Worm (Caenorhabditis elegans) whole organism, L3 larva: ENCODE data around the gene sma-1.

ENCODE experiments used
- R02D3.7 ChIP-seq: fragments of 150-350 bp; optimal IDR thresholded peaks from 2 replicates; lab custom pipeline; 2014; ENCODE audit warnings: missing biosample characterization, missing genetic modification characterization
- ZK546.5 ChIP-seq: sonication (generic microtip); optimal IDR thresholded peaks from 2 replicates; lab custom pipeline; 2017; ENCODE audit warnings: missing biosample characterization, missing genetic modification characterization
- aly-2 ChIP-seq: fragments of 150-350 bp; optimal IDR thresholded peaks from 2 replicates; lab custom pipeline; 2014; ENCODE audit warnings: missing biosample characterization, missing genetic modification characterization
- ama-1 ChIP-seq: fragments of 150-350 bp; optimal IDR thresholded peaks from 2 replicates; lab custom pipeline; 2018
- ceh-16 ChIP-seq: sonication (generic microtip); optimal IDR thresholded peaks from 2 replicates; lab custom pipeline; 2017; ENCODE audit warnings: missing biosample characterization, missing genetic modification characterization
- ceh-28 ChIP-seq: fragments of 150-350 bp; optimal IDR thresholded peaks from 2 replicates; lab custom pipeline; 2014; ENCODE audit warnings: missing biosample characterization, missing genetic modification reagents, missing genetic modification characterization
- ceh-82 ChIP-seq: fragments of 150-350 bp; optimal IDR thresholded peaks from 2 replicates; lab custom pipeline; 2014; ENCODE audit warnings: missing biosample characterization, missing genetic modification characterization
- ceh-9 ChIP-seq: sonication (generic microtip); optimal IDR thresholded peaks from 2 replicates; lab custom pipeline; 2018; ENCODE audit warnings: missing biosample characterization, missing genetic modification characterization
- daf-12 ChIP-seq: fragments of 150-350 bp; optimal IDR thresholded peaks from 2 replicates; lab custom pipeline; 2014; ENCODE audit warnings: missing biosample characterization, missing genetic modification reagents, missing genetic modification characterization
- egl-27 ChIP-seq: sonication (generic microtip); optimal IDR thresholded peaks from 4 replicates; lab custom pipeline; 2017; ENCODE audit warnings: missing biosample characterization, missing genetic modification reagents, missing genetic modification characterization
- elt-1 ChIP-seq: fragments of 150-350 bp; optimal IDR thresholded peaks from 2 replicates; lab custom pipeline; 2014; ENCODE audit warnings: missing biosample characterization, missing genetic modification characterization
- elt-2 ChIP-seq: sonication (generic microtip); optimal IDR thresholded peaks from 2 replicates; lab custom pipeline; 2016; ENCODE audit warnings: missing genetic modification reagents, mild to moderate bottlenecking, missing genetic modification characterization, missing compliant biosample characterization
- elt-3 ChIP-seq, 3 experiments: fragments of 150-350 bp in 1 of 3; sonication (generic microtip) in 2 of 3; optimal IDR thresholded peaks; 2 replicates in 2 of 3; 4 replicates in 1 of 3; lab custom pipeline; 2014 to 2017; ENCODE audit warnings: missing biosample characterization in 3 of 3, missing genetic modification characterization in 3 of 3
- eor-1 ChIP-seq, 2 experiments: fragments of 150-350 bp; optimal IDR thresholded peaks; 2 replicates each; lab custom pipeline; 2014 to 2018; ENCODE audit warnings: missing biosample characterization in 2 of 2, missing genetic modification characterization in 2 of 2
- fkh-10 ChIP-seq: sonication (generic microtip); optimal IDR thresholded peaks from 2 replicates; lab custom pipeline; 2017; ENCODE audit warnings: missing biosample characterization, missing genetic modification reagents, missing genetic modification characterization
- fkh-2 ChIP-seq: fragments of 150-350 bp; optimal IDR thresholded peaks from 2 replicates; lab custom pipeline; 2014; ENCODE audit warnings: missing biosample characterization, missing genetic modification reagents, missing genetic modification characterization
- fos-1 ChIP-seq: fragments of 150-350 bp; optimal IDR thresholded peaks from 2 replicates; lab custom pipeline; 2014; ENCODE audit warnings: missing biosample characterization, missing genetic modification characterization
- hmg-11 ChIP-seq: sonication (generic microtip); optimal IDR thresholded peaks from 2 replicates; lab custom pipeline; 2016; ENCODE audit warnings: missing genetic modification characterization, missing compliant biosample characterization
- jun-1 ChIP-seq: fragments of 150-350 bp; optimal IDR thresholded peaks from 2 replicates; lab custom pipeline; 2014; ENCODE audit warnings: missing biosample characterization, missing genetic modification reagents, missing genetic modification characterization
- lin-15B ChIP-seq: fragments of 150-350 bp; optimal IDR thresholded peaks from 2 replicates; lab custom pipeline; 2014; ENCODE audit warnings: missing biosample characterization, missing genetic modification characterization
- lin-39 ChIP-seq: fragments of 150-350 bp; optimal IDR thresholded peaks from 2 replicates; lab custom pipeline; 2018; ENCODE audit warnings: missing biosample characterization, missing genetic modification reagents, missing genetic modification characterization
- lsy-12 ChIP-seq: sonication (generic microtip); optimal IDR thresholded peaks from 2 replicates; lab custom pipeline; 2016; ENCODE audit warnings: mild to moderate bottlenecking, missing genetic modification characterization, missing compliant biosample characterization
- mml-1 ChIP-seq: fragments of 150-350 bp; sonication (generic microtip); optimal IDR thresholded peaks from 3 replicates; lab custom pipeline; 2014; ENCODE audit warnings: missing biosample characterization, missing genetic modification characterization
- nfya-1 ChIP-seq: sonication (generic microtip); optimal IDR thresholded peaks from 2 replicates; lab custom pipeline; 2017; ENCODE audit warnings: missing genetic modification characterization, mild to moderate bottlenecking, missing compliant biosample characterization, antibody characterized with exemption, moderate library complexity; ENCODE audit not compliant: insufficient read depth
- nhr-11 ChIP-seq: fragments of 150-350 bp; optimal IDR thresholded peaks from 2 replicates; lab custom pipeline; 2014; ENCODE audit warnings: missing biosample characterization, missing genetic modification characterization
- nhr-12 ChIP-seq: fragments of 150-350 bp; optimal IDR thresholded peaks from 2 replicates; lab custom pipeline; 2014; ENCODE audit warnings: missing biosample characterization, missing genetic modification characterization
- nhr-23 ChIP-seq: fragments of 150-350 bp; optimal IDR thresholded peaks from 2 replicates; lab custom pipeline; 2014; ENCODE audit warnings: missing biosample characterization, missing genetic modification reagents, missing genetic modification characterization
- nhr-237 ChIP-seq: fragments of 150-350 bp; optimal IDR thresholded peaks from 2 replicates; lab custom pipeline; 2014; ENCODE audit warnings: missing biosample characterization, missing genetic modification characterization
- nhr-25 ChIP-seq: sonication (generic microtip); optimal IDR thresholded peaks from 2 replicates; lab custom pipeline; 2017; ENCODE audit warnings: missing biosample characterization, missing genetic modification characterization
- nhr-43 ChIP-seq: sonication (generic microtip); optimal IDR thresholded peaks from 2 replicates; lab custom pipeline; 2016; ENCODE audit warnings: mild to moderate bottlenecking, missing genetic modification characterization, missing compliant biosample characterization; ENCODE audit not compliant: poor library complexity, severe bottlenecking
- nhr-67 ChIP-seq: fragments of 150-350 bp; optimal IDR thresholded peaks from 2 replicates; lab custom pipeline; 2014; ENCODE audit warnings: missing biosample characterization, missing genetic modification characterization
- nhr-76 ChIP-seq: fragments of 150-350 bp; sonication (generic microtip); optimal IDR thresholded peaks from 5 replicates; lab custom pipeline; 2014; ENCODE audit warnings: missing biosample characterization, missing genetic modification characterization
- nhr-77 ChIP-seq: fragments of 150-350 bp; optimal IDR thresholded peaks from 2 replicates; lab custom pipeline; 2014; ENCODE audit warnings: missing biosample characterization, missing genetic modification characterization
- pha-4 ChIP-seq: fragments of 150-350 bp; optimal IDR thresholded peaks from 2 replicates; lab custom pipeline; 2014; ENCODE audit warnings: missing biosample characterization, missing genetic modification reagents, missing genetic modification characterization
- pqm-1 ChIP-seq: fragments of 150-350 bp; optimal IDR thresholded peaks from 2 replicates; lab custom pipeline; 2017; ENCODE audit warnings: missing biosample characterization, missing genetic modification characterization, inconsistent platforms
- sea-2 ChIP-seq: fragments of 150-350 bp; sonication (generic microtip); optimal IDR thresholded peaks from 4 replicates; lab custom pipeline; 2014; ENCODE audit warnings: missing biosample characterization, missing genetic modification reagents, missing genetic modification characterization
- snpc-4 ChIP-seq: fragments of 150-350 bp; optimal IDR thresholded peaks from 2 replicates; lab custom pipeline; 2014; ENCODE audit warnings: missing biosample characterization, missing genetic modification characterization
- unc-39 ChIP-seq: sonication (generic microtip); optimal IDR thresholded peaks from 4 replicates; lab custom pipeline; 2017; ENCODE audit warnings: missing biosample characterization, missing genetic modification characterization
- unc-62 ChIP-seq: fragments of 150-350 bp; sonication (generic microtip); optimal IDR thresholded peaks from 4 replicates; lab custom pipeline; 2014; ENCODE audit warnings: missing biosample characterization, missing genetic modification reagents, missing genetic modification characterization
- zag-1 ChIP-seq: fragments of 150-350 bp; optimal IDR thresholded peaks from 2 replicates; lab custom pipeline; 2014; ENCODE audit warnings: missing biosample characterization, missing genetic modification characterization
- ztf-11 ChIP-seq: fragments of 150-350 bp; optimal IDR thresholded peaks from 2 replicates; lab custom pipeline; 2014; ENCODE audit warnings: missing biosample characterization, missing genetic modification characterization
- ztf-4 ChIP-seq: fragments of 150-350 bp; optimal IDR thresholded peaks from 2 replicates; lab custom pipeline; 2014; ENCODE audit warnings: missing biosample characterization, missing genetic modification characterization

The sma-1 gene

DNA sequence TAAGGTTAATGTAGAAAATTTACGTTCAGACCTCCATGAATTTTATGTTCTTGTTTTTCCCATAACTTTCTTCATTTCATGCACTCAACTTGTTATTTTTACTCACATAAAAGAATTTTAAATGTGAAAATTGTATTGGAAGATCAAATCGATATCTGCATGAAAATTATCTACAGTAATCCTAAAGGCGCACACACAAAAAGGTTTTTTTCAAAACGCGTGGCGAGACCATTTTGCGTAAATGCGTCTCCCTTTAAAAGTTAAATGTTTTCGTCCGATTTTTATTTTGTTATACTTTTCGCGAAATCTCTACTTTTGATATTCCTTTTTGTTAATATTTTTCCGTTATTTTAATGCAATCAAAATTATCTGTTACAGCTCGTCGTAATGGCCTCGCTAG lies 17.9 kb downstream of the sma-1 start, which contains the start of gene R31.2:
R31.2 (plus strand) TSS at position 388 of the 400 bp plus-strand sequence.
- TF ChIP-seq nfya-1 = no peak
- TF ChIP-seq nhr-25 = no peak
- no peak for TF ChIP-seq mml-1 (tag; lab: Kevin White, UChicago)
- TF ChIP-seq nhr-23 (tag; lab: Kevin White, UChicago) = no peak
- no peak for TF ChIP-seq unc-62
- no peak for TF ChIP-seq fos-1 (tag; lab: Kevin White, UChicago)
- TF ChIP-seq sea-2 (GFP tag; lab: Kevin White, UChicago) = no peak
- TF ChIP-seq nhr-76 (tag; lab: Kevin White, UChicago) = no peak
- no peak for TF ChIP-seq eor-1 (tag; optimal IDR thresholded peaks at IDR 0.05; lab: Kevin White, UChicago)
- TF ChIP-seq egl-27 (tag; lab: Kevin White, UChicago) = no peak
- TF ChIP-seq nhr-12 (tag; lab: Kevin White, UChicago) = no peak
- no peak for TF ChIP-seq elt-3 (tag; optimal IDR thresholded peaks at IDR 0.05; lab: Kevin White, UChicago)
- TF ChIP-seq, all 47 proteins: peak for 0

- no peak for TF ChIP-seq elt-2 (tag; lab: Kevin White, UChicago)
- TF ChIP-seq lin-15B = no peak
- no peak for TF ChIP-seq sea-2 (GFP tag; lab: Kevin White, UChicago)
- TF ChIP-seq ceh-82 = no peak
- no peak for TF ChIP-seq unc-39 (tag; lab: Kevin White, UChicago)
- no peak for TF ChIP-seq pha-4 (tag; lab: Kevin White, UChicago)
- no peak for TF ChIP-seq nhr-23 (tag; lab: Kevin White, UChicago)
- no peak for TF ChIP-seq unc-62
- no peak for TF ChIP-seq snpc-4 (tag; lab: Kevin White, UChicago)
- no peak for TF ChIP-seq daf-12 (tag; lab: Kevin White, UChicago)
- TF ChIP-seq, all 47 proteins: peak for 0
These were observed 20.4 kb downstream of the sma-1 start for ce11 chrV:11919639-11920038.

DNA sequence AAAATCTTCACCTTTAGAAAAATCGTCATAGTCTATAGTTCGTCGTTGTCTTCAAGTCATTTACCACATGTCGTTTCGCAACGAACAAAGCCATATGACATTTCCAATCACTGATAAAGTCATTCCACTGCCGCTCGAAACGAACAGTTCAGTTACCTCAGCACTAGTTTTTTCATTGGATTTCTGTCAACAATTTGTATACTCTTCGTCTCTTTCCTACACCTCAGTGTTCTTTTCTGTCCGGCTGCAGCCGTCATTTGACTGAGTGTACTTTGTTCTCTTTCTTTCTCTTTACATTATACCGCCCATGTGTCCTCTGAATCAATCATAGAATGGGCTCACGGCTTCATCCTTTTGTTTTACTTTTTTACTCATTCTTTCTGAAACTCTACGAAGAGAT lies 22.0 kb downstream of the sma-1 start:
- TF ChIP-seq ZK546.5 (tag; lab: Kevin White, UChicago) (no peak), jun-1 (tag; lab: Kevin White, UChicago) (peak; percentile 16), elt-2 (tag; lab: Kevin White, UChicago) (peak; percentile 84), ama-1 (lab: Kevin White, UChicago) (peak; percentile 75), lin-39 (tag; lab: Kevin White, UChicago) (peak; percentile 59), unc-39 (tag; lab: Kevin White, UChicago) (no peak), hmg-11 (tag; lab: Kevin White, UChicago) (peak; percentile 8), lsy-12 (no peak), aly-2 (tag; lab: Kevin White, UChicago) (no peak), nhr-12 (tag; lab: Kevin White, UChicago) (no peak), snpc-4 (tag; lab: Kevin White, UChicago) (peak; percentile 75), pha-4 (tag; lab: Kevin White, UChicago) (peak; percentile 88), pqm-1 (tag; lab: Kevin White, UChicago) (peak; percentile 34), nfya-1 (peak; percentile 40), ceh-28 (tag; lab: Kevin White, UChicago) (peak; percentile 2)

- TF ChIP-seq ztf-11 (tag; lab: Kevin White, UChicago) (no peak), ceh-16 (tag; lab: Kevin White, UChicago) (no peak), lin-39 (tag; lab: Kevin White, UChicago) (no peak), ceh-9 (no peak), nhr-77 (tag; lab: Kevin White, UChicago) (no peak), elt-1 (tag; lab: Kevin White, UChicago) (no peak), nhr-25 (peak; percentile 53), elt-2 (tag; lab: Kevin White, UChicago) (peak; percentile 59), R02D3.7 (no peak), fkh-10 (GFP tag; lab: Kevin White, UChicago) (no peak), zag-1 (tag; lab: Kevin White, UChicago) (no peak), sea-2 (GFP tag; lab: Kevin White, UChicago) (no peak), nhr-67 (tag; lab: Kevin White, UChicago) (no peak), fkh-2 (tag; lab: Kevin White, UChicago) (no peak), jun-1 (tag; lab: Kevin White, UChicago) (peak; percentile 7), nhr-11 (tag; lab: Kevin White, UChicago) (no peak), snpc-4 (tag; lab: Kevin White, UChicago) (no peak), lin-15B (no peak), daf-12 (tag; lab: Kevin White, UChicago) (no peak), aly-2 (tag; lab: Kevin White, UChicago) (no peak), pha-4 (tag; lab: Kevin White, UChicago) (peak; percentile 61), nhr-76 (tag; lab: Kevin White, UChicago) (no peak), elt-3 (tag; optimal IDR thresholded peaks at IDR 0.05; lab: Kevin White, UChicago) (no peak), hmg-11 (tag; lab: Kevin White, UChicago) (no peak), ama-1 (lab: Kevin White, UChicago) (peak; percentile 61), nhr-43 (tag; lab: Kevin White, UChicago) (no peak), nhr-23 (tag; lab: Kevin White, UChicago) (no peak), nhr-12 (tag; lab: Kevin White, UChicago) (no peak), ztf-4 (tag; lab: Kevin White, UChicago) (no peak), nhr-237 (tag; lab: Kevin White, UChicago) (no peak), unc-62 (no peak), eor-1 (tag; optimal IDR thresholded peaks at IDR 0.05; lab: Kevin White, UChicago) (no peak), fos-1 (tag; lab: Kevin White, UChicago) (no peak)
These were observed 22.7 kb downstream of the sma-1 start for ce11 chrV:11921689-11922517.
